Worm (Caenorhabditis elegans): ENCODE results near the gene tbc-7.
A peak's percentile ranks its signal among the peaks of the same experiment; 100 is the strongest.

tbc-7 gene

ce11 chrX:5133980-5134379 is at the start of gene tbc-7:
tbc-7 (plus strand) TSS chrX:5134280.
- no peak for TF ChIP-seq madf-10 (tag; optimal IDR thresholded peaks at IDR 0.05)
- no peak for TF ChIP-seq rpc-1 (optimal IDR thresholded peaks at IDR 0.05)
- TF ChIP-seq rpc-1 (tag; optimal IDR thresholded peaks at IDR 0.05): no peak
- no peak for TF ChIP-seq lin-40 (tag; optimal IDR thresholded peaks at IDR 0.05)
- no peak for TF ChIP-seq hrde-1 (tag; optimal IDR thresholded peaks at IDR 0.05; ENCODE audit: borderline replicate concordance)
- TF ChIP-seq attf-3 (GFP tag; conservative IDR thresholded peaks at IDR 0.05): no peak
- no peak for TF ChIP-seq egrh-3 (GFP tag; IDR thresholded peaks at IDR 0.05)
- TF ChIP-seq madf-8 (GFP tag; conservative IDR thresholded peaks at IDR 0.05): no peak
- no peak for TF ChIP-seq F57C9.4 (tag; optimal IDR thresholded peaks at IDR 0.05)
- TF ChIP-seq dpff-1 (tag; optimal IDR thresholded peaks at IDR 0.05): no peak
- TF ChIP-seq ekl-4 (GFP tag; IDR thresholded peaks at IDR 0.05): no peak
- TF ChIP-seq unc-130 (GFP tag; optimal IDR thresholded peaks at IDR 0.05): no peak

ce11 chrX:5084495-5084894 is 49.6 kb upstream of the tbc-7 start, which contains the start of gene ets-5:
ets-5 (minus strand) TSS chrX:5084526.
- TF ChIP-seq zfh-2 (GFP tag; conservative IDR thresholded peaks at IDR 0.05) (no peak), let-526 (GFP tag; IDR thresholded peaks at IDR 0.05) (0 out of 2 replicates have a peak, but pooled peaks have one; percentile 28)

- TF ChIP-seq Y95B8A.8 (GFP tag; IDR thresholded peaks at IDR 0.05) (no peak; the same call in 1 of the 2 replicates), lsl-1 (GFP tag; optimal IDR thresholded peaks at IDR 0.05) (peak; percentile 4), ZK185.1 (tag; optimal IDR thresholded peaks at IDR 0.05; ENCODE audit: poor library complexity, severe bottlenecking) (peak; percentile 70), F57C9.4 (tag; optimal IDR thresholded peaks at IDR 0.05) (peak; percentile 56), ztf-18 (tag; optimal IDR thresholded peaks at IDR 0.05) (peak; percentile 76), cebp-2 (GFP tag; IDR thresholded peaks at IDR 0.05) (peak; percentile 96), snpc-3.4 (tag; optimal IDR thresholded peaks at IDR 0.05) (peak; percentile 68), B0336.3 (GFP tag; IDR thresholded peaks at IDR 0.05) (peak; percentile 71; the same call in 1 of the 2 replicates), mxl-1 (tag; optimal IDR thresholded peaks at IDR 0.05) (peak; percentile 60), mel-28 (tag; optimal IDR thresholded peaks at IDR 0.05; ENCODE audit: borderline replicate concordance) (no peak), nhr-80 (tag; optimal IDR thresholded peaks at IDR 0.05) (peak; percentile 61), ztf-25 (GFP tag; IDR thresholded peaks at IDR 0.05) (peak; percentile 92), Y56A3A.18 (GFP tag; IDR thresholded peaks at IDR 0.05) (peak; percentile 61; the same call in 1 of the 2 replicates), dpff-1 (tag; optimal IDR thresholded peaks at IDR 0.05) (no peak), hlh-12 (tag; optimal IDR thresholded peaks at IDR 0.05) (no peak), hmg-1.2 (GFP tag; IDR thresholded peaks at IDR 0.05) (peak; percentile 86), somi-1 (GFP tag; optimal IDR thresholded peaks at IDR 0.05) (peak; percentile 79), B0261.1 (tag; optimal IDR thresholded peaks at IDR 0.05) (peak; percentile 98), rpc-1 (optimal IDR thresholded peaks at IDR 0.05) (peak; percentile 98), rpc-1 (tag; optimal IDR thresholded peaks at IDR 0.05) (peak; percentile 94), sdz-38 (tag; optimal IDR thresholded peaks at IDR 0.05) (no peak), ztf-22 (GFP tag; optimal IDR thresholded peaks at IDR 0.05) (peak; percentile 66), ceh-40 (GFP tag; IDR thresholded peaks at IDR 0.05) (peak; percentile 53; the same call in 1 of the 2 replicates), rec-8 (tag; optimal IDR thresholded peaks at IDR 0.05) (peak; percentile 64 to 93), Y53G8AR.9 (GFP tag; conservative IDR thresholded peaks at IDR 0.05) (no peak), unc-62 (GFP tag; optimal IDR thresholded peaks at IDR 0.05) (no peak), F37B4.10 (GFP tag; IDR thresholded peaks at IDR 0.05) (no peak), him-1 (tag; optimal IDR thresholded peaks at IDR 0.05) (peak; percentile 79), snpc-1.1 (tag; optimal IDR thresholded peaks at IDR 0.05; ENCODE audit: insufficient read depth) (peak; percentile 45), Y79H2A.3 (GFP tag; conservative IDR thresholded peaks at IDR 0.05) (no peak), snpc-1.3 (tag; optimal IDR thresholded peaks at IDR 0.05; ENCODE audit: insufficient read depth) (peak; percentile 90), let-607 (tag; optimal IDR thresholded peaks at IDR 0.05) (peak; percentile 65 to 81), die-1 (tag; optimal IDR thresholded peaks at IDR 0.05) (peak; percentile 93), egl-18 (GFP tag; IDR thresholded peaks at IDR 0.05) (no peak), F52B5.7 (tag; optimal IDR thresholded peaks at IDR 0.05) (peak; percentile 83)
Observed at ce11 chrX:5085465-5085864, 48.6 kb upstream of the tbc-7 start.

Measured in whole organism, young adult.